Worm (Caenorhabditis elegans) whole organism, L4 larva: ENCODE results near the gene K12H6.5.

Experiments used
- Y5F2A.4 ChIP-seq: fragments of 200-800 bp; sonication (Bioruptor generic); optimal IDR thresholded peaks from 2 replicates; lab custom pipeline; 2018; ENCODE audit warnings: mild to moderate bottlenecking, missing genetic modification characterization, missing compliant biosample characterization
- ZK337.2 ChIP-seq: fragments of 200-800 bp; sonication (Bioruptor generic); IDR thresholded peaks from 2 replicates; pipeline ENCODE4 v1.3.6; 2022; ENCODE audit warnings: missing genetic modification reagents, missing genetic modification characterization, missing compliant biosample characterization
- ZK546.5 ChIP-seq, 2 experiments: sonication (generic microtip); optimal IDR thresholded peaks; 2 replicates each; lab custom pipeline; 2017; ENCODE audit warnings: missing biosample characterization in 2 of 2, missing genetic modification characterization in 2 of 2
- ceh-44 ChIP-seq: fragments of 200-800 bp; sonication (Bioruptor generic); IDR thresholded peaks from 2 replicates; pipeline ENCODE4 v1.3.6; 2022; ENCODE audit warnings: missing genetic modification reagents, missing genetic modification characterization, missing compliant biosample characterization
- ceh-82 ChIP-seq: sonication (generic microtip); optimal IDR thresholded peaks from 2 replicates; lab custom pipeline; 2017; ENCODE audit warnings: missing biosample characterization, missing genetic modification characterization
- daf-12 ChIP-seq: fragments of 150-350 bp; optimal IDR thresholded peaks from 2 replicates; lab custom pipeline; 2014; ENCODE audit warnings: missing biosample characterization, missing genetic modification reagents, missing genetic modification characterization
- lin-13 ChIP-seq: fragments of 150-350 bp; optimal IDR thresholded peaks from 2 replicates; lab custom pipeline; 2014; ENCODE audit warnings: missing biosample characterization, missing genetic modification reagents, missing genetic modification characterization
- lin-29 ChIP-seq: fragments of 200-800 bp; sonication (Bioruptor generic); IDR thresholded peaks from 2 replicates; pipeline ENCODE4 v1.3.6; 2022; ENCODE audit warnings: missing genetic modification reagents, missing genetic modification characterization, missing compliant biosample characterization
- lsy-2 ChIP-seq, 2 experiments: fragments of 150-350 bp in 1 of 2; sonication (generic microtip) in 1 of 2; optimal IDR thresholded peaks; 2 replicates each; lab custom pipeline; 2014 to 2017; ENCODE audit warnings: missing biosample characterization in 2 of 2, missing genetic modification characterization in 2 of 2
- nhr-237 ChIP-seq: sonication (generic microtip); optimal IDR thresholded peaks from 2 replicates; lab custom pipeline; 2017; ENCODE audit warnings: missing biosample characterization, missing genetic modification characterization
- nhr-76 ChIP-seq: fragments of 150-350 bp; optimal IDR thresholded peaks from 2 replicates; lab custom pipeline; 2014; ENCODE audit warnings: missing biosample characterization, missing genetic modification characterization
- tra-1 ChIP-seq: fragments of 200-800 bp; sonication (Bioruptor generic); IDR thresholded peaks from 2 replicates; pipeline ENCODE4 v1.3.6; 2022; ENCODE audit warnings: missing genetic modification reagents, missing genetic modification characterization, missing compliant biosample characterization
- ztf-11 ChIP-seq: fragments of 150-350 bp; optimal IDR thresholded peaks from 2 replicates; lab custom pipeline; 2014; ENCODE audit warnings: missing biosample characterization, missing genetic modification characterization

ce11 chrII:2853767-2854166 lies 27.8 kb upstream of the K12H6.5 start:
- TF ChIP-seq ceh-44 (GFP tag; lab: Robert Waterston, UW) (no peak), Y5F2A.4 (GFP tag; lab: Kevin White, UChicago) (no peak), lin-29 (GFP tag; lab: Robert Waterston, UW) (no peak), nhr-76 (tag; lab: Kevin White, UChicago) (no peak), tra-1 (no peak), ceh-82 (tag; lab: Kevin White, UChicago) (no peak), daf-12 (tag; lab: Kevin White, UChicago) (no peak), ZK337.2 (GFP tag; lab: Robert Waterston, UW) (no peak), ztf-11 (tag; lab: Kevin White, UChicago) (no peak), ZK546.5 (tag; optimal IDR thresholded peaks at IDR 0.05; lab: Kevin White, UChicago) (no peak), lin-13 (GFP tag; lab: Kevin White, UChicago) (no peak), lsy-2 (tag; optimal IDR thresholded peaks at IDR 0.05; lab: Kevin White, UChicago) (no peak), nhr-237 (tag; lab: Kevin White, UChicago) (no peak)
